Worm (Caenorhabditis elegans) whole organism, midembryonic: Measurements from ENCODE around the gene orc-4.

Experiments used
- T22C8.4 ChIP-seq: fragments of 200-800 bp; sonication (Bioruptor generic); IDR thresholded peaks from 2 replicates; pipeline ENCODE4 v1.3.6; 2022; ENCODE audit warnings: missing genetic modification characterization, missing compliant biosample characterization
- cog-1 ChIP-seq: sonication (generic microtip); optimal IDR thresholded peaks from 2 replicates; lab custom pipeline; 2016; ENCODE audit warnings: missing genetic modification characterization, missing compliant biosample characterization
- flt-1 ChIP-seq: fragments of 200-800 bp; sonication (Bioruptor generic); IDR thresholded peaks from 2 replicates; pipeline ENCODE4 v1.3.6; 2022; ENCODE audit warnings: missing genetic modification characterization, missing compliant biosample characterization
- klf-2 ChIP-seq: fragments of 200-800 bp; sonication (Bioruptor generic); conservative IDR thresholded peaks from 2 replicates; pipeline ENCODE4 v1.3.6; 2022; ENCODE audit warnings: missing genetic modification reagents, missing genetic modification characterization, missing compliant biosample characterization
- med-1 ChIP-seq: sonication (generic microtip); optimal IDR thresholded peaks from 2 replicates; lab custom pipeline; 2017; ENCODE audit warnings: missing genetic modification characterization, mild to moderate bottlenecking, missing compliant biosample characterization, antibody characterized with exemption, missing genetic modification reagents; ENCODE audit not compliant: insufficient read depth
- ref-1 ChIP-seq: fragments of 200-800 bp; sonication (Bioruptor generic); conservative IDR thresholded peaks from 2 replicates; pipeline ENCODE4 v1.3.6; 2022; ENCODE audit warnings: missing genetic modification reagents, missing genetic modification characterization, missing compliant biosample characterization
- tab-1 ChIP-seq: fragments of 200-800 bp; sonication (Bioruptor generic); IDR thresholded peaks from 2 replicates; pipeline ENCODE4 v1.3.6; 2022; ENCODE audit warnings: missing genetic modification characterization, missing compliant biosample characterization
- ztf-23 ChIP-seq: fragments of 200-800 bp; sonication (Bioruptor generic); IDR thresholded peaks from 2 replicates; pipeline ENCODE4 v1.3.6; 2022; ENCODE audit warnings: missing genetic modification reagents, missing genetic modification characterization, missing compliant biosample characterization
- ztf-29 ChIP-seq: fragments of 200-800 bp; sonication (Bioruptor generic); IDR thresholded peaks from 2 replicates; pipeline ENCODE4 v1.3.6; 2022; ENCODE audit warnings: missing genetic modification reagents, missing genetic modification characterization, missing compliant biosample characterization

The orc-4 gene

DNA sequence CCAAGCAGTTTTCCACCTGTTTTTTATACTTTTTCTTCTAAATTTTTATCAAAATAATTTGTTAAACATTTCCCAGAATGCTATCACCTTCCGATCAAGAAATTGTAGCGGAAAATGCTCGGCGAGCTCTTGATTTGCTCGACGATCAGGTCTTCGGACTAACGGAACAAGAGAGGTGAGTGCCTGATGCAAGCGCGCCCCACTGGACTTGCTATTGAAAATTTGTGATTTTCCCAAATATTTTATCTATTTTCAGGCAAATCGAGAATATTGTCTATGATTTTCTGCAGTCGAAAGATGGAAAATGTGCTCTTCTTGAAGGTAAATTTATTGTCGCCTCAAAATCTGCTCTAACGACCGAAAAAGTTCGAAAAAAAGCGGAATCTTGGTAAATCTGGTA is at the start of gene orc-4:
Gene orc-4, plus strand, starts transcription at position 77 of the 400 bp plus-strand sequence.
- TF ChIP-seq ref-1 (GFP tag; lab: Robert Waterston, UW) (no peak), ztf-23 (GFP tag; lab: Robert Waterston, UW) (no peak), klf-2 (GFP tag; lab: Robert Waterston, UW) (no peak), T22C8.4 (no peak), cog-1 (no peak), ztf-29 (GFP tag; lab: Robert Waterston, UW) (no peak), flt-1 (GFP tag; lab: Robert Waterston, UW) (no peak), med-1 (no peak), tab-1 (GFP tag; lab: Robert Waterston, UW) (no peak)

- no peak for TF ChIP-seq ztf-23 (GFP tag; lab: Robert Waterston, UW)
- no peak for TF ChIP-seq flt-1 (GFP tag; lab: Robert Waterston, UW)
- no peak for TF ChIP-seq ref-1 (GFP tag; lab: Robert Waterston, UW)
- TF ChIP-seq tab-1 (GFP tag; lab: Robert Waterston, UW): no peak
- TF ChIP-seq med-1: no peak
- no peak for TF ChIP-seq ztf-29 (GFP tag; lab: Robert Waterston, UW)
- no peak for TF ChIP-seq cog-1
- TF ChIP-seq klf-2 (GFP tag; lab: Robert Waterston, UW): no peak
These were observed 49.6 kb upstream of the orc-4 start, which contains the start of gene Y39A1A.3 for ce11 chrIII:10596387-10596786. Y39A1A.3 (minus strand) TSS chrIII:10596487.

DNA sequence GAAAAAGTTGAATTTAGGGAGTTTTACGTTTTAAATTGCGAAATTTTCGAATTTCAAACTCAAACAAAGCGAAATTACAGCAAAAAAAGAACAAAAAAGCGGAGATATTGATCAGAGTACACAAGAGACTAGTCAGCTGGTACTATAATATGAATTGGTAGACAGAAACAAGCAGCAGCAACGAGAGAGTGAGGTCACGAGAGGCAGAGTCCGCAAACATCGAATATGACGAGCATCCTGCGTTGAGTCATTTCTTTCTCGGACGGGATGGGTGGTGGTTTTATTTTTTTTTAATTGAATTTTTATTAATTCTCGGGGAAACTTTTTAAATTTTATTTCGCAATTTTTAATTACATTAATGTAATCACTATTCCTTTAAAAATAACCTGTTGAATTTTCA is 46.3 kb upstream of the orc-4 start:
- TF ChIP-seq med-1 (no peak), ref-1 (GFP tag; lab: Robert Waterston, UW) (no peak), ztf-23 (GFP tag; lab: Robert Waterston, UW) (0 out of 2 replicates have a peak, but pooled peaks have one; percentile 9), flt-1 (GFP tag; lab: Robert Waterston, UW) (no peak), ztf-29 (GFP tag; lab: Robert Waterston, UW) (no peak)

ce11 chrIII:10600138-10600626 is 45.8 kb upstream of the orc-4 start, which contains the start of gene epg-6:
epg-6 (minus strand) TSS chrIII:10600188.
- no peak for TF ChIP-seq T22C8.4
- TF ChIP-seq tab-1 (GFP tag; lab: Robert Waterston, UW): no peak
- TF ChIP-seq klf-2 (GFP tag; lab: Robert Waterston, UW): no peak
- no peak for TF ChIP-seq ztf-29 (GFP tag; lab: Robert Waterston, UW)
- TF ChIP-seq med-1: no peak
- no peak for TF ChIP-seq flt-1 (GFP tag; lab: Robert Waterston, UW)
- TF ChIP-seq ref-1 (GFP tag; lab: Robert Waterston, UW): no peak
- no peak for TF ChIP-seq ztf-23 (GFP tag; lab: Robert Waterston, UW)
- TF ChIP-seq cog-1: no peak

- TF ChIP-seq tab-1 (GFP tag; lab: Robert Waterston, UW) (no peak), ref-1 (GFP tag; lab: Robert Waterston, UW) (no peak), flt-1 (GFP tag; lab: Robert Waterston, UW) (no peak), cog-1 (no peak), T22C8.4 (no peak), ztf-29 (GFP tag; lab: Robert Waterston, UW) (no peak), ztf-23 (GFP tag; lab: Robert Waterston, UW) (no peak), med-1 (no peak), klf-2 (GFP tag; lab: Robert Waterston, UW) (no peak)
These were observed 45.1 kb upstream of the orc-4 start for ce11 chrIII:10600894-10601293.

- TF ChIP-seq T22C8.4: peak; percentile 43; the same call in 1 of the 2 replicates
- TF ChIP-seq ztf-23 (GFP tag; lab: Robert Waterston, UW): no peak
These were observed 42.7 kb upstream of the orc-4 start, which contains the start of gene Y39A1A.2 for ce11 chrIII:10603248-10603647. Y39A1A.2 (minus strand) TSS chrIII:10603566.

DNA sequence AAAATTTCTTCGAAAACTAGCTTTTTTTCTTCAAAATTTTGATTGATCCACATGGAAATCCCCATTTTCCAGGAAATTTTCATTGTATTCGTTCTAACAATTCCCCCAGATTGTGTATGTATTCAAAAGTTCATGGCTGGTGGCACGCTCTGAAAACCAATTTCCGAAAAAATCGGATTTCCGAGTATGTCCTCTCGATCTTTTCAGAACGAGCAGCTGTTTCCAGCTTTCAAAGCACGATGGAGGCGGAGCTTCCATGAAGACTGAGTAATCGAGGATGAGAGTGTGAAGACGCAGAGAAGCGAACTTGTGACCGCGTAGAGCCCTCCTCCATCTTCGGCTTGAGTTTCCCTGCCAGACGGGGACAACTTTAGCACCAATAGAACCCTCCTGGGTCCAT is 41.6 kb upstream of the orc-4 start:
- TF ChIP-seq med-1: no peak
- no peak for TF ChIP-seq klf-2 (GFP tag; lab: Robert Waterston, UW)
- no peak for TF ChIP-seq flt-1 (GFP tag; lab: Robert Waterston, UW)
- TF ChIP-seq ztf-29 (GFP tag; lab: Robert Waterston, UW): no peak
- TF ChIP-seq T22C8.4: no peak
- TF ChIP-seq tab-1 (GFP tag; lab: Robert Waterston, UW): no peak
- no peak for TF ChIP-seq cog-1
- no peak for TF ChIP-seq ref-1 (GFP tag; lab: Robert Waterston, UW)
- no peak for TF ChIP-seq ztf-23 (GFP tag; lab: Robert Waterston, UW)

- no peak for TF ChIP-seq cog-1
- TF ChIP-seq klf-2 (GFP tag; lab: Robert Waterston, UW): no peak
- no peak for TF ChIP-seq tab-1 (GFP tag; lab: Robert Waterston, UW)
- TF ChIP-seq med-1: no peak
- TF ChIP-seq T22C8.4: no peak
- no peak for TF ChIP-seq ref-1 (GFP tag; lab: Robert Waterston, UW)
- no peak for TF ChIP-seq ztf-23 (GFP tag; lab: Robert Waterston, UW)
- no peak for TF ChIP-seq ztf-29 (GFP tag; lab: Robert Waterston, UW)
- TF ChIP-seq flt-1 (GFP tag; lab: Robert Waterston, UW): no peak
These were observed 40.9 kb upstream of the orc-4 start, which contains the start of gene rabx-5 for ce11 chrIII:10605049-10605448. rabx-5 (plus strand) TSS chrIII:10605349.

DNA sequence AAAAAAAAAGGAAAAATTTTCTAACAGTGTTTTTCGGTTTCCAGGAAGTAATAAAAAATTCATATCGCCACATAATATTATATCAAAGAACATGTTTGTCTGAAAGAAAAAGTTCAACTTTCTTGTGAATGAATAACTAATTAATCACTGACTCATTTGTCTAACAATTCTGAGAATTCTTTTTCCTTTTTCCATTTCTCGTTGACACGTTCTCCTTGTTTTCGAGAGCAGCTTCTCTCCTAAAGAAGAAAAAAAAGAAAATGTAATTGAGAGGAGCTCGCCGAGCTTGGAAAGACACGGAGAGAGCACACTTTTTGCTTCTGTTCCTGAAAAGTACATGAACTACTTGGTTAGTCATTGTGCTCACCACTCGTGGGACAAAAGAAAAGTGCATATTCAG is 37.8 kb upstream of the orc-4 start:
- TF ChIP-seq med-1: no peak
- TF ChIP-seq ref-1 (GFP tag; lab: Robert Waterston, UW): no peak
- TF ChIP-seq flt-1 (GFP tag; lab: Robert Waterston, UW): no peak

- TF ChIP-seq ref-1 (GFP tag; lab: Robert Waterston, UW) (no peak), ztf-29 (GFP tag; lab: Robert Waterston, UW) (no peak), ztf-23 (GFP tag; lab: Robert Waterston, UW) (no peak), klf-2 (GFP tag; lab: Robert Waterston, UW) (no peak), tab-1 (GFP tag; lab: Robert Waterston, UW) (no peak), med-1 (no peak), T22C8.4 (no peak), cog-1 (no peak), flt-1 (GFP tag; lab: Robert Waterston, UW) (no peak)
These were observed 33.6 kb upstream of the orc-4 start, which contains the start of gene Y39A1A.24 for ce11 chrIII:10612333-10612732. Y39A1A.24 (plus strand) TSS chrIII:10612633.
